Worm (Caenorhabditis elegans) whole organism, L2 larva: ENCODE data around the gene fbxa-197.

ENCODE experiments used
- Y55F3AM.14 ChIP-seq: fragments of 200-800 bp; sonication (Bioruptor generic); optimal IDR thresholded peaks from 2 replicates; lab custom pipeline; 2018; ENCODE audit warnings: mild to moderate bottlenecking, missing genetic modification characterization, missing compliant biosample characterization
- ZK546.5 ChIP-seq: sonication (generic microtip); optimal IDR thresholded peaks from 2 replicates; lab custom pipeline; 2017; ENCODE audit warnings: missing biosample characterization, missing genetic modification characterization
- aly-2 ChIP-seq: fragments of 150-350 bp; optimal IDR thresholded peaks from 2 replicates; lab custom pipeline; 2014; ENCODE audit warnings: missing biosample characterization, missing genetic modification characterization
- ama-1 ChIP-seq: fragments of 150-350 bp; optimal IDR thresholded peaks from 2 replicates; lab custom pipeline; 2018; ENCODE audit warnings: inconsistent platforms
- dmd-4 ChIP-seq: sonication (generic microtip); optimal IDR thresholded peaks from 2 replicates; lab custom pipeline; 2017; ENCODE audit warnings: missing biosample characterization, missing genetic modification characterization
- lin-13 ChIP-seq: fragments of 150-350 bp; optimal IDR thresholded peaks from 2 replicates; lab custom pipeline; 2014; ENCODE audit warnings: missing biosample characterization, missing genetic modification reagents, missing genetic modification characterization
- skn-1 ChIP-seq: sonication (generic microtip); optimal IDR thresholded peaks from 2 replicates; lab custom pipeline; 2017; ENCODE audit warnings: missing biosample characterization, missing genetic modification characterization
- sma-3 ChIP-seq: sonication (generic microtip); optimal IDR thresholded peaks from 2 replicates; lab custom pipeline; 2016; ENCODE audit warnings: missing genetic modification reagents, missing genetic modification characterization, missing compliant biosample characterization

The fbxa-197 gene

ce11 chrV:15917458-15917857 lies 50.0 kb downstream of the fbxa-197 start, which contains the start of gene F35E8.9:
TSS of gene F35E8.9 (minus strand) at chrV:15917558.
- TF ChIP-seq sma-3 (GFP tag; lab: Kevin White, UChicago) (no peak), ZK546.5 (tag; lab: Kevin White, UChicago) (no peak), Y55F3AM.14 (GFP tag; lab: Kevin White, UChicago) (no peak), aly-2 (tag; lab: Kevin White, UChicago) (no peak), lin-13 (GFP tag; lab: Kevin White, UChicago) (no peak), dmd-4 (tag; lab: Kevin White, UChicago) (no peak), skn-1 (no peak), ama-1 (lab: Kevin White, UChicago) (no peak)
- TF ChIP-seq, all 48 proteins: peak for 0
